Worm (Caenorhabditis elegans): ENCODE data around the gene hil-7.

DNA sequence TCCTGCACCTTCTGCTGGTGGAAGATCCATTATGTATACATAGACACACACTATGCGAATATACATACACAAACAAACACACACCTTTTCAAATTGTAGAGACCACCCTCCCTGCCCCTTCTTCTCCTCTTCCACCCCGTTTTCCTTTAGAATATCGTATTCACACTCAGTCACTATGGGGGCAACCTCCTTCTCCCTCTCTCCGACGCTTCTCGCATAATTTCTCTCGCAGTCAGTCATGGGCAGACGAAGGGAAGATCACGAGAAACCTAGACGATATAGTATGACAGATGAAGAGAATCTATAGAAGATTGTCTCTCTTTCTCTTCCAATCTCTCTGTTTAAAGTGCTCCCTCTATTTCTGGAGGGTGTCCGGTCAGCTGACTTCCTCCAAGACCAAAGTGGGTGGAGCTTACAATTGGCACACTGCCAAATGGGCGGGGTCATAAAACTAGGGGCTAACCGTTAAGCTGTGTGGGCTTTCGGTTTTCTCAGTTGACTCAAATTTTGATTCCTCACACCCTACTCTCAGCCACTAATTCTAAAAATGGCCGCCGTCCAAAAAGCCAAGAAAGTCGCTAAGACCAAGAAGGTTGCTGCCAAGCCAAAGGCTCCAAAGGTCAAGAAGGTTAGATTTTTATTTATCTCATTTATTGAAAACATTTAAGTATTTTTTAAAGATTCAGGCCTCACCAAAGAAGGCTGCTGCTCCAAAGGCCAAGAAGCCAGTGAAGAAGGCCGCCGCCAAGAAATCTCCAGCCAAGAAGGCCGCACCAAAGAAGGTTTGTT, at the start of gene hil-7:
- TF ChIP-seq snpc-4 (tag; optimal IDR thresholded peaks at IDR 0.05) (no peak), mab-5 (tag; optimal IDR thresholded peaks at IDR 0.05) (peak; percentile 73), nhr-28 (tag; optimal IDR thresholded peaks at IDR 0.05) (no peak), pha-4 (tag; optimal IDR thresholded peaks at IDR 0.05) (peak; percentile 93), nhr-12 (tag; optimal IDR thresholded peaks at IDR 0.05) (no peak), unc-39 (tag; optimal IDR thresholded peaks at IDR 0.05) (peak; percentile 79), lin-13 (tag; optimal IDR thresholded peaks at IDR 0.05) (no peak)
